Worm (Caenorhabditis elegans): ENCODE data around the gene frpr-14.
A peak's percentile ranks its signal among the peaks of the same experiment; 100 is the strongest.

frpr-14 gene

DNA sequence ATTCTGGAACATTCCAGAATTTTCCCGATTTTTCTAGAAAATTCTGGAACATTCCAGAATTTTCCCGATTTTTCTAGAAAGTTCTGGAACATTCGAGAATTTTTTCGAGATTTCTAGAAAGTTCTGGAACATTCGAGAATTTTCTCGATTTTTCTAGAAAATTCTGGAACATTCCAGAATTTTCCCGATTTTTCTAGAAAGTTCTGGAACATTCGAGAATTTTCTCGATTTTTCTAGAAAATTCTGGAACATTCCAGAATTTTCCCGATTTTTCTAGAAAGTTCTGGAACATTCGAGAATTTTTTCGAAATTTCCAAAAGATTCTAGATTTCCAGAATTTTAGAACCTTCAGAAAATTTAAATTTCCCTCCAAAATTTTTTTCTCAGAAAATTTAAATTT, 18.2 kb upstream of the frpr-14 start:
- TF ChIP-seq egrh-3 (GFP tag; IDR thresholded peaks at IDR 0.05) (peak; percentile 29; the same call in 1 of the 2 replicates), rcor-1 (GFP tag; IDR thresholded peaks at IDR 0.05) (peak; percentile 59; the same call in 1 of the 2 replicates), hsf-1 (GFP tag; IDR thresholded peaks at IDR 0.05) (peak; percentile 98), dox-1 (GFP tag; IDR thresholded peaks at IDR 0.05) (peak; percentile 87), Y56A3A.18 (GFP tag; IDR thresholded peaks at IDR 0.05) (0 out of 2 replicates have a peak, but pooled peaks have one; percentile 26), madf-3 (GFP tag; IDR thresholded peaks at IDR 0.05) (0 out of 2 replicates have a peak, but pooled peaks have one; percentile 71), ceh-40 (GFP tag; IDR thresholded peaks at IDR 0.05) (peak; percentile 72; the same call in 1 of the 2 replicates), madf-6 (GFP tag; IDR thresholded peaks at IDR 0.05) (peak; percentile 57; the same call in 1 of the 2 replicates)

DNA sequence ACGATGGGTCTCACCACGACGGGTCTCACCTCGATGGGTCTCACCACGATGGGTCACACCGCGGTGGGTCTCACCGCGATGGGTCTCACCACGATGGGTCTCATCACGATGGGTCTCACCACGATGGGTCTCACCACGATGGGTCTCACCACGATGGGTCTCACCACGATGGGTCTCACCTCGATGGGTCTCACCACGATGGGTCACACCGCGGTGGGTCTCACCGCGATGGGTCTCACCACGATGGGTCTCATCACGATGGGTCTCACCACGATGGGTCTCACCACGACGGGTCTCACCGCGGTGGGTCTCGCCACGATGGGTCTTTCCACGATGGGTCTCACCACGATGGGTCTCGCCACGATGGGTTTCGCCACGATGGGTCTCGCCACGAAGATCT, 17.6 kb upstream of the frpr-14 start:
- peak; percentile 62; the same call in 1 of the 2 replicates for TF ChIP-seq egrh-3 (GFP tag; IDR thresholded peaks at IDR 0.05)
- 0 out of 2 replicates have a peak, but pooled peaks have one; percentile 5 for TF ChIP-seq F33H1.4 (GFP tag; IDR thresholded peaks at IDR 0.05)
- 0 out of 2 replicates have a peak, but pooled peaks have one; percentile 5 for TF ChIP-seq aptf-2 (GFP tag; conservative IDR thresholded peaks at IDR 0.05)

DNA sequence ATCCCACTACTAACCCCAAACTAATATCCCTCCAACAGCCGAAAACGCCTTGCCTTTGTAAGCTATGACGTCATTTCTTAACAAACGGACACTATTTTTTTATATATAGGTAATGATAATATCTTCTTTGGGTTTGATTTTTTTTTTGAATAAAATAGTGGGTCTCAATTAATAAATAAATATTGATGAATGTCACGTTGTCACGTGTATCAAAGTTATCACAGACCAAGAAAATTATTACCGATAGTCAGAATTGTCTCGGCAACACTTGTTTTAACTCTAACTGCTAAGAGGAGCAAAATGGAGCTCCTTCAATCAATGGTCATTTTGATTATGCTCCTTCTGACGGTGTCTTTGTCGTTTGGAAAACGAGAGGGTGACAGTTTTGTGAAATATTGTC, 16.8 kb upstream of the frpr-14 start, which contains the start of gene T04B8.1:
TSS of gene T04B8.1 (plus strand) at position 301 of the 400 bp plus-strand sequence.
- TF ChIP-seq mes-4 (tag; optimal IDR thresholded peaks at IDR 0.05) (no peak), tlf-1 (GFP tag; optimal IDR thresholded peaks at IDR 0.05) (no peak), pha-4 (tag; optimal IDR thresholded peaks at IDR 0.05) (no peak), ekl-4 (GFP tag; IDR thresholded peaks at IDR 0.05) (no peak), nhr-90 (tag; optimal IDR thresholded peaks at IDR 0.05) (no peak), F10E7.11 (tag; optimal IDR thresholded peaks at IDR 0.05) (no peak), ets-4 (GFP tag; optimal IDR thresholded peaks at IDR 0.05) (no peak), K11D2.4 (GFP tag; IDR thresholded peaks at IDR 0.05) (no peak), Y56A3A.18 (GFP tag; IDR thresholded peaks at IDR 0.05) (no peak), bed-1 (GFP tag; IDR thresholded peaks at IDR 0.05) (no peak), rpc-1 (optimal IDR thresholded peaks at IDR 0.05) (no peak), rpc-1 (tag; optimal IDR thresholded peaks at IDR 0.05) (no peak), F57C9.4 (tag; optimal IDR thresholded peaks at IDR 0.05) (no peak), ceh-100 (GFP tag; IDR thresholded peaks at IDR 0.05) (no peak), bed-2 (GFP tag; IDR thresholded peaks at IDR 0.05) (no peak), F22D6.2 (tag; optimal IDR thresholded peaks at IDR 0.05) (no peak), dpl-1 (GFP tag; optimal IDR thresholded peaks at IDR 0.05) (no peak)

DNA sequence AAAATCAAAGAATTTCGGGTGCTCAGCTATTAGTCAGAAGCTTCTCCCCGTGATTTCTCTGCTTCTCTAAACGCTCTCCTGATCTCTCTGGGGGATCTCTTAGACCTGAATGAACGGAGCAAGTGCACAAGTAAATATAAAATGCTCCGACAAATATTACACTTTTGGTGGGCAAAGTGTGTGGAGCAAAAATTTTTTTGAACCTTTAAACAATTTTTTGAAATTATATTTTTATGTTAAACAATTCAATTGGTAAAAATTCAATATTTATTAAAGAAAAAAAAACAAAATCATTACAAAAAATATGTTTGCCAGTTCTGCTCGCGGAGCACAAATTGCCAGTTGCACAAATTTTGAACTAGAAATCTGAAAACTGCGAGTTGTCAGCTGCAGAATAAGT, 11.3 kb upstream of the frpr-14 start, which contains the start of gene K07E8.6:
TSS of gene K07E8.6 (minus strand) at position 101 of the 400 bp plus-strand sequence.
- TF ChIP-seq aptf-3 (GFP tag; IDR thresholded peaks at IDR 0.05) = no peak
- no peak for TF ChIP-seq bed-2 (GFP tag; IDR thresholded peaks at IDR 0.05)
- no peak for TF ChIP-seq mcd-1 (GFP tag; IDR thresholded peaks at IDR 0.05)
- TF ChIP-seq aptf-2 (GFP tag; conservative IDR thresholded peaks at IDR 0.05) = no peak
- TF ChIP-seq pha-4 (tag; optimal IDR thresholded peaks at IDR 0.05) = no peak
- TF ChIP-seq F37B4.10 (GFP tag; IDR thresholded peaks at IDR 0.05) = no peak
- TF ChIP-seq rec-8 (tag; optimal IDR thresholded peaks at IDR 0.05) = no peak
- TF ChIP-seq rcor-1 (GFP tag; IDR thresholded peaks at IDR 0.05) = no peak
- no peak for TF ChIP-seq T07F8.4 (tag; optimal IDR thresholded peaks at IDR 0.05)
- TF ChIP-seq dpff-1 (tag; optimal IDR thresholded peaks at IDR 0.05) = no peak
- no peak for TF ChIP-seq mel-28 (tag; optimal IDR thresholded peaks at IDR 0.05; ENCODE audit: borderline replicate concordance)
- TF ChIP-seq pbrm-1 (GFP tag; IDR thresholded peaks at IDR 0.05) = no peak
- no peak for TF ChIP-seq C06A6.2 (GFP tag; conservative IDR thresholded peaks at IDR 0.05)
- TF ChIP-seq lir-1 (GFP tag; conservative IDR thresholded peaks at IDR 0.05) = no peak
- no peak for TF ChIP-seq T26A5.8 (tag; optimal IDR thresholded peaks at IDR 0.05)
